Fruit fly (Drosophila melanogaster): Measurements from ENCODE around the gene FarO.

FarO gene

dm6 chrX:2241842-2242241, 38.2 kb upstream of the FarO start, which contains the start of gene kz (continued):
- peak; percentile 93 for TF ChIP-seq CG16813 (GFP tag; IDR thresholded peaks at IDR 0.05; ENCODE audit: partially characterized antibody)
- peak; percentile 84; the same call in 1 of the 2 replicates for TF ChIP-seq CG42726 (GFP tag; IDR thresholded peaks at IDR 0.05; ENCODE audit: partially characterized antibody)
- peak; percentile 96 for TF ChIP-seq mld (GFP tag; IDR thresholded peaks at IDR 0.05; ENCODE audit: partially characterized antibody)
- peak; percentile 97 for TF ChIP-seq chinmo (GFP tag; IDR thresholded peaks at IDR 0.05; ENCODE audit: partially characterized antibody)
- TF ChIP-seq CG9437 (GFP tag; optimal IDR thresholded peaks at IDR 0.05): peak; percentile 51
- TF ChIP-seq CG17186 (GFP tag; optimal IDR thresholded peaks at IDR 0.05): peak; percentile 50
- TF ChIP-seq CG13287 (GFP tag; IDR thresholded peaks at IDR 0.05; ENCODE audit: partially characterized antibody): peak; percentile 91
- peak; percentile 59; the same call in 1 of the 2 replicates for TF ChIP-seq sna (GFP tag; IDR thresholded peaks at IDR 0.05; ENCODE audit: partially characterized antibody)
- peak; percentile 34 for TF ChIP-seq Myb (GFP tag; optimal IDR thresholded peaks at IDR 0.05)
- TF ChIP-seq CG7357 (GFP tag; IDR thresholded peaks at IDR 0.05): peak; percentile 100
- no peak for TF ChIP-seq CG4854 (GFP tag; optimal IDR thresholded peaks at IDR 0.05)
- 0 out of 3 replicates have a peak, but pooled peaks have one; percentile 17 for TF ChIP-seq CG34422 (GFP tag; IDR thresholded peaks at IDR 0.05)
- peak; percentile 50 for TF ChIP-seq gfzf (GFP tag; optimal IDR thresholded peaks at IDR 0.05)
- TF ChIP-seq CG4617 (GFP tag; optimal IDR thresholded peaks at IDR 0.05; ENCODE audit: borderline replicate concordance): peak; percentile 68
- TF ChIP-seq CG1233 (GFP tag; optimal IDR thresholded peaks at IDR 0.05): no peak
- peak; percentile 77 for TF ChIP-seq Med (GFP tag)
- TF ChIP-seq Doc3 (GFP tag; IDR thresholded peaks at IDR 0.05; ENCODE audit: partially characterized antibody): peak; percentile 77
- no peak for TF ChIP-seq gro (GFP tag; optimal IDR thresholded peaks at IDR 0.05)
- peak; percentile 92 for TF ChIP-seq dm (GFP tag; optimal IDR thresholded peaks at IDR 0.05)
- peak; percentile 98 for TF ChIP-seq CG14860 (GFP tag; IDR thresholded peaks at IDR 0.05; ENCODE audit: partially characterized antibody)
- TF ChIP-seq pzg (GFP tag; optimal IDR thresholded peaks at IDR 0.05): peak; percentile 88
- peak; percentile 38; the same call in 1 of the 2 replicates for TF ChIP-seq sob (GFP tag; IDR thresholded peaks at IDR 0.05)
- no peak for TF ChIP-seq Hr3 (GFP tag; optimal IDR thresholded peaks at IDR 0.05)
- TF ChIP-seq Ets65A (GFP tag): no peak
- TF ChIP-seq YL-1 (GFP tag; optimal IDR thresholded peaks at IDR 0.05): peak; percentile 86
- TF ChIP-seq MESR4 (GFP tag; optimal IDR thresholded peaks at IDR 0.05): peak; percentile 67
- TF ChIP-seq disco-r (GFP tag; optimal IDR thresholded peaks at IDR 0.05): no peak
- peak; percentile 81 for TF ChIP-seq CG2116 (GFP tag; optimal IDR thresholded peaks at IDR 0.05)
- TF ChIP-seq ssp (GFP tag; IDR thresholded peaks at IDR 0.05): peak; percentile 94
- peak; percentile 2 for TF ChIP-seq zen (tag; optimal IDR thresholded peaks at IDR 0.05)
- TF ChIP-seq ATbp (GFP tag; optimal IDR thresholded peaks at IDR 0.05): no peak
- peak; percentile 97 for TF ChIP-seq ato (GFP tag; IDR thresholded peaks at IDR 0.05; ENCODE audit: partially characterized antibody)
- TF ChIP-seq unc-4 (GFP tag; IDR thresholded peaks at IDR 0.05; ENCODE audit: partially characterized antibody): peak; percentile 75
- no peak for TF ChIP-seq jumu (GFP tag; optimal IDR thresholded peaks at IDR 0.05)
- TF ChIP-seq cg (GFP tag; optimal IDR thresholded peaks at IDR 0.05): peak; percentile 23
- TF ChIP-seq CG17829 (tag; optimal IDR thresholded peaks at IDR 0.05): no peak
- no peak for TF ChIP-seq CG17361 (GFP tag; IDR thresholded peaks at IDR 0.05)
- TF ChIP-seq CG34224 (GFP tag; IDR thresholded peaks at IDR 0.05; ENCODE audit: partially characterized antibody): peak; percentile 94
- TF ChIP-seq sens (GFP tag): peak; percentile 64
- no peak for TF ChIP-seq CG1792 (GFP tag; optimal IDR thresholded peaks at IDR 0.05)
- TF ChIP-seq CG14710 (tag; optimal IDR thresholded peaks at IDR 0.05): peak; percentile 67
- TF ChIP-seq phol (tag; optimal IDR thresholded peaks at IDR 0.05): peak; percentile 34
- TF ChIP-seq Hmx (GFP tag; optimal IDR thresholded peaks at IDR 0.05): no peak
- peak; percentile 30 for TF ChIP-seq HmgD (GFP tag; optimal IDR thresholded peaks at IDR 0.05)
- TF ChIP-seq CG7963 (GFP tag; IDR thresholded peaks at IDR 0.05; ENCODE audit: partially characterized antibody): peak; percentile 98
- TF ChIP-seq z (GFP tag; IDR thresholded peaks at IDR 0.05): no peak
- peak; percentile 99 for TF ChIP-seq hb (GFP tag; IDR thresholded peaks at IDR 0.05; ENCODE audit: partially characterized antibody)
- no peak for TF ChIP-seq D19B (GFP tag; optimal IDR thresholded peaks at IDR 0.05)
- no peak for TF ChIP-seq eve (GFP tag; optimal IDR thresholded peaks at IDR 0.05)
